Worm (Caenorhabditis elegans) whole organism, late embryonic: ENCODE data around the gene F55C9.15.

Experiments used
- T23F11.4 ChIP-seq: fragments of 200-800 bp; sonication (Bioruptor generic); optimal IDR thresholded peaks from 2 replicates; lab custom pipeline; 2018; ENCODE audit warnings: mild to moderate bottlenecking, missing genetic modification characterization, missing compliant biosample characterization
- ama-1 ChIP-seq: fragments of 150-350 bp; optimal IDR thresholded peaks from 2 replicates; lab custom pipeline; 2014
- ceh-22 ChIP-seq: sonication (generic microtip); optimal IDR thresholded peaks from 2 replicates; lab custom pipeline; 2017; ENCODE audit warnings: missing biosample characterization, missing genetic modification characterization
- ceh-48 ChIP-seq: sonication (generic microtip); optimal IDR thresholded peaks from 2 replicates; lab custom pipeline; 2016; ENCODE audit warnings: missing genetic modification characterization, inconsistent platforms, missing compliant biosample characterization
- pqm-1 ChIP-seq: sonication (generic microtip); optimal IDR thresholded peaks from 2 replicates; lab custom pipeline; 2016; ENCODE audit warnings: missing genetic modification characterization, missing compliant biosample characterization
- tbx-7 ChIP-seq: sonication (generic microtip); optimal IDR thresholded peaks from 2 replicates; lab custom pipeline; 2016; ENCODE audit warnings: missing genotype, missing genetic modification characterization, missing compliant biosample characterization
- ztf-16 ChIP-seq: sonication (generic microtip); optimal IDR thresholded peaks from 2 replicates; lab custom pipeline; 2017; ENCODE audit warnings: missing genetic modification characterization, missing compliant biosample characterization

- TF ChIP-seq T23F11.4, result no peak
- no peak for TF ChIP-seq ama-1 (lab: Kevin White, UChicago)
- TF ChIP-seq tbx-7 (tag; lab: Kevin White, UChicago), result no peak
- TF ChIP-seq ceh-22 (tag; lab: Kevin White, UChicago), result no peak
- no peak for TF ChIP-seq pqm-1 (tag; lab: Kevin White, UChicago)
- no peak for TF ChIP-seq ztf-16
- TF ChIP-seq ceh-48 (tag; lab: Kevin White, UChicago), result no peak
Measured at ce11 chrV:19299262-19299661, 7.5 kb downstream of the F55C9.15 start, which contains the start of gene F55C9.14.
